Worm (Caenorhabditis elegans): ENCODE data around the gene swan-2.

- TF ChIP-seq egl-27 (tag; optimal IDR thresholded peaks at IDR 0.05) (peak; percentile 0), blmp-1 (tag; optimal IDR thresholded peaks at IDR 0.05; ENCODE audit: insufficient read depth) (no peak), ama-1 (optimal IDR thresholded peaks at IDR 0.05) (peak; percentile 32), snpc-4 (tag; optimal IDR thresholded peaks at IDR 0.05) (no peak), nhr-11 (tag; optimal IDR thresholded peaks at IDR 0.05) (no peak), mdl-1 (tag; optimal IDR thresholded peaks at IDR 0.05) (no peak), nhr-25 (tag; optimal IDR thresholded peaks at IDR 0.05) (no peak), unc-39 (tag; optimal IDR thresholded peaks at IDR 0.05) (no peak), nhr-6 (tag; optimal IDR thresholded peaks at IDR 0.05) (no peak), aly-2 (tag; optimal IDR thresholded peaks at IDR 0.05) (no peak), lsy-2 (tag; optimal IDR thresholded peaks at IDR 0.05) (peak in 1 of 2 experiments; percentile 77), ztf-4 (tag; optimal IDR thresholded peaks at IDR 0.05) (no peak)
These were observed 16.7 kb downstream of the swan-2 start, which contains the start of the genes F53C11.4 and F53C11.5 for ce11 chrV:13787225-13787898.

All from whole organism, L2 larva.